Worm (Caenorhabditis elegans) whole organism, L4 larva: ENCODE data around the gene srh-177.

ENCODE experiments used
- D1046.2 ChIP-seq: fragments of 200-800 bp; sonication (Bioruptor generic); IDR thresholded peaks from 2 replicates; pipeline ENCODE4 v1.3.6; 2022; ENCODE audit warnings: missing genetic modification characterization, missing compliant biosample characterization
- F44E2.7 ChIP-seq: fragments of 200-800 bp; sonication (Bioruptor generic); IDR thresholded peaks from 2 replicates; pipeline ENCODE4 v2.1.2; 2022; ENCODE audit warnings: missing genetic modification characterization, missing compliant biosample characterization
- Y105C5A.15 ChIP-seq: fragments of 200-800 bp; sonication (Bioruptor generic); IDR thresholded peaks from 2 replicates; pipeline ENCODE4 v1.3.6; 2022; ENCODE audit warnings: missing genetic modification characterization, missing compliant biosample characterization
- Y48G9A.11 ChIP-seq: fragments of 200-800 bp; sonication (Bioruptor generic); IDR thresholded peaks from 2 replicates; pipeline ENCODE4 v1.3.6; 2022; ENCODE audit warnings: missing genetic modification reagents, missing genetic modification characterization, missing compliant biosample characterization
- ZK337.2 ChIP-seq: fragments of 200-800 bp; sonication (Bioruptor generic); IDR thresholded peaks from 2 replicates; pipeline ENCODE4 v1.3.6; 2022; ENCODE audit warnings: missing genetic modification reagents, missing genetic modification characterization, missing compliant biosample characterization
- ZK546.5 ChIP-seq, 2 experiments: sonication (generic microtip); optimal IDR thresholded peaks; 2 replicates each; lab custom pipeline; 2017; ENCODE audit warnings: missing biosample characterization in 2 of 2, missing genetic modification characterization in 2 of 2
- aha-1 ChIP-seq: fragments of 150-350 bp; peaks from one replicate; lab custom pipeline; 2014; ENCODE audit warnings: missing biosample characterization, missing genetic modification characterization
- aly-2 ChIP-seq: sonication (generic microtip); optimal IDR thresholded peaks from 2 replicates; lab custom pipeline; 2018; ENCODE audit warnings: missing biosample characterization, missing genetic modification characterization
- arid-1 ChIP-seq: fragments of 200-800 bp; sonication (Bioruptor generic); conservative IDR thresholded peaks from 2 replicates; pipeline ENCODE4 v1.3.6; 2022; ENCODE audit warnings: missing genetic modification reagents, missing genetic modification characterization, missing compliant biosample characterization
- ceh-44 ChIP-seq: fragments of 200-800 bp; sonication (Bioruptor generic); IDR thresholded peaks from 2 replicates; pipeline ENCODE4 v1.3.6; 2022; ENCODE audit warnings: missing genetic modification reagents, missing genetic modification characterization, missing compliant biosample characterization
- ceh-82 ChIP-seq: sonication (generic microtip); optimal IDR thresholded peaks from 2 replicates; lab custom pipeline; 2017; ENCODE audit warnings: missing biosample characterization, missing genetic modification characterization
- cey-2 ChIP-seq: sonication (generic microtip); optimal IDR thresholded peaks from 3 replicates; lab custom pipeline; 2017; ENCODE audit warnings: missing genetic modification characterization, mild to moderate bottlenecking, missing compliant biosample characterization, antibody characterized with exemption, borderline replicate concordance; ENCODE audit not compliant: insufficient read depth
- ctbp-1 ChIP-seq: fragments of 200-800 bp; sonication (Bioruptor generic); IDR thresholded peaks from 2 replicates; pipeline ENCODE4 v1.3.6; 2022; ENCODE audit warnings: missing genetic modification reagents, missing genetic modification characterization, missing compliant biosample characterization
- daf-19 ChIP-seq: fragments of 200-800 bp; sonication (Bioruptor generic); conservative IDR thresholded peaks from 2 replicates; pipeline ENCODE4 v1.3.6; 2022; ENCODE audit warnings: missing genetic modification characterization, missing compliant biosample characterization
- egl-27 ChIP-seq: sonication (generic microtip); optimal IDR thresholded peaks from 3 replicates; lab custom pipeline; 2017; ENCODE audit warnings: missing biosample characterization, missing genetic modification reagents, missing genetic modification characterization
- lim-7 ChIP-seq: fragments of 200-800 bp; sonication (Bioruptor generic); IDR thresholded peaks from 2 replicates; pipeline ENCODE4 v1.3.6; 2022; ENCODE audit warnings: missing genetic modification characterization, missing compliant biosample characterization
- lin-13 ChIP-seq: fragments of 150-350 bp; optimal IDR thresholded peaks from 2 replicates; lab custom pipeline; 2014; ENCODE audit warnings: missing biosample characterization, missing genetic modification reagents, missing genetic modification characterization
- lin-29 ChIP-seq: fragments of 200-800 bp; sonication (Bioruptor generic); IDR thresholded peaks from 2 replicates; pipeline ENCODE4 v1.3.6; 2022; ENCODE audit warnings: missing genetic modification reagents, missing genetic modification characterization, missing compliant biosample characterization
- lin-38 ChIP-seq: fragments of 200-800 bp; sonication (Bioruptor generic); IDR thresholded peaks from 2 replicates; pipeline ENCODE4 v1.3.6; 2022; ENCODE audit warnings: missing genetic modification reagents, missing genetic modification characterization, missing compliant biosample characterization
- lir-3 ChIP-seq: sonication (generic microtip); optimal IDR thresholded peaks from 2 replicates; lab custom pipeline; 2016; ENCODE audit warnings: mild to moderate bottlenecking, missing genetic modification characterization, missing compliant biosample characterization
- mdl-1 ChIP-seq, 2 experiments: fragments of 150-350 bp in 1 of 2; sonication (generic microtip) in 1 of 2; optimal IDR thresholded peaks; 2 replicates each; lab custom pipeline; 2014 to 2017; ENCODE audit warnings: missing biosample characterization in 2 of 2, missing genetic modification characterization in 2 of 2
- mep-1 ChIP-seq: fragments of 150-350 bp; sonication (generic microtip); optimal IDR thresholded peaks from 3 replicates; lab custom pipeline; 2014; ENCODE audit warnings: missing biosample characterization, missing genetic modification characterization
- mes-2 ChIP-seq: sonication (generic microtip); optimal IDR thresholded peaks from 2 replicates; lab custom pipeline; 2016; ENCODE audit warnings: missing genotype, mild to moderate bottlenecking, missing genetic modification characterization, missing compliant biosample characterization; ENCODE audit not compliant: poor library complexity, severe bottlenecking
- mxl-2 ChIP-seq: fragments of 200-800 bp; sonication (Bioruptor generic); conservative IDR thresholded peaks from 2 replicates; pipeline ENCODE4 v1.3.6; 2022; ENCODE audit warnings: missing genetic modification reagents, missing genetic modification characterization, missing compliant biosample characterization
- mxl-3 ChIP-seq: fragments of 200-800 bp; sonication (Bioruptor generic); optimal IDR thresholded peaks from 2 replicates; lab custom pipeline; 2018; ENCODE audit warnings: mild to moderate bottlenecking, missing genetic modification characterization, missing compliant biosample characterization
- nhr-102 ChIP-seq: sonication (generic microtip); optimal IDR thresholded peaks from 2 replicates; lab custom pipeline; 2016; ENCODE audit warnings: mild to moderate bottlenecking, missing genetic modification characterization, moderate library complexity, missing compliant biosample characterization
- nhr-237 ChIP-seq: sonication (generic microtip); optimal IDR thresholded peaks from 2 replicates; lab custom pipeline; 2017; ENCODE audit warnings: missing biosample characterization, missing genetic modification characterization
- nhr-25 ChIP-seq: sonication (generic microtip); optimal IDR thresholded peaks from 2 replicates; lab custom pipeline; 2017; ENCODE audit warnings: missing genetic modification characterization, mild to moderate bottlenecking, missing compliant biosample characterization, antibody characterized with exemption, moderate library complexity, borderline replicate concordance; ENCODE audit not compliant: insufficient read depth
- nhr-28 ChIP-seq: fragments of 150-350 bp; optimal IDR thresholded peaks from 2 replicates; lab custom pipeline; 2014; ENCODE audit warnings: missing biosample characterization, missing genetic modification characterization
- nhr-42 ChIP-seq: fragments of 200-800 bp; sonication (Bioruptor generic); IDR thresholded peaks from 2 replicates; pipeline ENCODE4 v1.3.6; 2022; ENCODE audit warnings: missing genetic modification characterization, missing compliant biosample characterization
- php-3 ChIP-seq: fragments of 200-800 bp; sonication (Bioruptor generic); IDR thresholded peaks from 2 replicates; pipeline ENCODE4 v1.3.6; 2022; ENCODE audit warnings: missing genetic modification reagents, missing genetic modification characterization, missing compliant biosample characterization
- saeg-2 ChIP-seq: fragments of 200-800 bp; sonication (Bioruptor generic); IDR thresholded peaks from 2 replicates; pipeline ENCODE4 v1.3.6; 2022; ENCODE audit warnings: missing genetic modification reagents, missing genetic modification characterization, missing compliant biosample characterization
- snpc-1.2 ChIP-seq: fragments of 200-800 bp; sonication (Bioruptor generic); IDR thresholded peaks from 2 replicates; pipeline ENCODE4 v1.3.6; 2022; ENCODE audit warnings: missing genetic modification reagents, missing genetic modification characterization, missing compliant biosample characterization
- snpc-4 ChIP-seq: fragments of 150-350 bp; optimal IDR thresholded peaks from 2 replicates; lab custom pipeline; 2014; ENCODE audit warnings: missing biosample characterization, missing genetic modification characterization
- unc-62 ChIP-seq, 3 experiments: fragments of 150-350 bp in 1 of 3; sonication (generic microtip); optimal IDR thresholded peaks in 2 of 3; peaks in 1 of 3; 1 replicate in 1 of 3; 2 replicates in 2 of 3; lab custom pipeline; 2014 to 2017; ENCODE audit warnings: missing biosample characterization in 3 of 3, missing genetic modification characterization in 3 of 3, missing genetic modification reagents in 3 of 3, missing genotype in 1 of 3
- vab-7 ChIP-seq: fragments of 200-800 bp; sonication (Bioruptor generic); IDR thresholded peaks from 2 replicates; pipeline ENCODE4 v1.3.6; 2022; ENCODE audit warnings: missing genetic modification reagents, missing genetic modification characterization, missing compliant biosample characterization
- zag-1 ChIP-seq: fragments of 150-350 bp; optimal IDR thresholded peaks from 2 replicates; lab custom pipeline; 2014; ENCODE audit warnings: missing biosample characterization, missing genetic modification characterization
- zfp-2 ChIP-seq: sonication (generic microtip); optimal IDR thresholded peaks from 2 replicates; lab custom pipeline; 2016; ENCODE audit warnings: mild to moderate bottlenecking, missing genetic modification characterization, missing compliant biosample characterization
- zfp-3 ChIP-seq: fragments of 200-800 bp; sonication (Bioruptor generic); conservative IDR thresholded peaks from 2 replicates; pipeline ENCODE4 v1.3.6; 2022; ENCODE audit warnings: missing genetic modification reagents, missing genetic modification characterization, missing compliant biosample characterization
- zip-11 ChIP-seq: fragments of 200-800 bp; sonication (Bioruptor generic); IDR thresholded peaks from 2 replicates; pipeline ENCODE4 v1.3.6; 2022; ENCODE audit warnings: missing genetic modification characterization, missing compliant biosample characterization
- zip-2 ChIP-seq: fragments of 150-350 bp; optimal IDR thresholded peaks from 2 replicates; lab custom pipeline; 2014; ENCODE audit warnings: missing biosample characterization, missing genetic modification characterization
- ztf-11 ChIP-seq: fragments of 150-350 bp; optimal IDR thresholded peaks from 2 replicates; lab custom pipeline; 2014; ENCODE audit warnings: missing biosample characterization, missing genetic modification characterization

Gene srh-177

ce11 chrV:20347625-20348024, 21.4 kb downstream of the srh-177 start:
- TF ChIP-seq mxl-3 (GFP tag; lab: Kevin White, UChicago) (no peak), cey-2 (tag; lab: Kevin White, UChicago) (no peak), zfp-2 (tag; lab: Kevin White, UChicago) (no peak), aly-2 (tag; lab: Kevin White, UChicago) (no peak), zag-1 (tag; lab: Kevin White, UChicago) (no peak), ztf-11 (tag; lab: Kevin White, UChicago) (no peak), lin-38 (peak; percentile 53), daf-19 (GFP tag; lab: Robert Waterston, UW) (no peak), nhr-42 (GFP tag; lab: Robert Waterston, UW) (no peak), aha-1 (no peak), unc-62 (GFP tag; optimal IDR thresholded peaks at IDR 0.05 in 1 of 2; lab: Kevin White, UChicago) (no peak), unc-62 (tag; optimal IDR thresholded peaks at IDR 0.05; lab: Kevin White, UChicago) (no peak), lir-3 (tag; lab: Kevin White, UChicago) (no peak), lin-29 (no peak), snpc-4 (tag; lab: Kevin White, UChicago) (no peak), vab-7 (GFP tag; lab: Robert Waterston, UW) (peak; percentile 63), zip-11 (GFP tag; lab: Robert Waterston, UW) (no peak), ZK337.2 (GFP tag; lab: Robert Waterston, UW) (no peak), saeg-2 (GFP tag; lab: Robert Waterston, UW) (no peak), nhr-237 (tag; lab: Kevin White, UChicago) (no peak), nhr-102 (tag; lab: Kevin White, UChicago) (no peak), mxl-2 (GFP tag; lab: Robert Waterston, UW) (no peak), ctbp-1 (no peak), lim-7 (no peak), php-3 (GFP tag; lab: Robert Waterston, UW) (no peak), nhr-28 (no peak), mep-1 (tag; lab: Kevin White, UChicago) (no peak), mdl-1 (tag; optimal IDR thresholded peaks at IDR 0.05; lab: Kevin White, UChicago) (no peak), egl-27 (tag; lab: Kevin White, UChicago) (no peak), F44E2.7 (peak; percentile 53; the same call in 1 of the 2 replicates), Y48G9A.11 (0 out of 2 replicates have a peak, but pooled peaks have one; percentile 25), arid-1 (GFP tag; lab: Robert Waterston, UW) (no peak), ceh-82 (no peak), Y105C5A.15 (no peak), zip-2 (tag; lab: Kevin White, UChicago) (no peak), nhr-25 (tag; lab: Kevin White, UChicago) (no peak), zfp-3 (GFP tag; lab: Robert Waterston, UW) (no peak), ZK546.5 (tag; optimal IDR thresholded peaks at IDR 0.05; lab: Kevin White, UChicago) (no peak), mes-2 (no peak), lin-13 (no peak), snpc-1.2 (no peak), D1046.2 (0 out of 2 replicates have a peak, but pooled peaks have one; percentile 64), ceh-44 (no peak)

DNA sequence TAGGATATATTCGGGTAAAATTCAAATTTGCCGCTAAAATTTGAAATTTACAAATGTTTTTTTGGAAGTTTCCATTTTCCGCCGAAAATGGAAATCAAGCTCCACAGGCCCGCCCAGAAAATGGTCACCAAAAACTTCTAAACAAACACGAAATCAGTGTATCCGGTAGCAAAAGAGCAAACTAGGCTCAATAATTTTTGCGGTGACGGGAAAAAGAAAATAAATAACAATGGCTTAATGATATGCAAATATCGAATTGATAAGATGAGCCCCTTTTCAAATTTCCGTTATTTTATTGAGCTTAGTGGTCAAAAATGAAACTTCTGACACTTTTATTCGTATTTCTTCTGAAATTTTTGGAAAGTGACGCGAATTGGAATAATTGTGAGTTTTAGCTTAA, 24.2 kb downstream of the srh-177 start, which contains the start of gene Y38H6A.3:
Gene Y38H6A.3 (plus strand): TSS at position 301 of the 400 bp plus-strand sequence.
- no peak for TF ChIP-seq Y105C5A.15
- no peak for TF ChIP-seq zfp-2 (tag; lab: Kevin White, UChicago)
- TF ChIP-seq aha-1, result peak; percentile 47
- no peak for TF ChIP-seq ztf-11 (tag; lab: Kevin White, UChicago)
